Worm (Caenorhabditis elegans) whole organism, late embryonic: ENCODE data around the gene Y47D7A.9.

ENCODE experiments used
- F13H6.1 ChIP-seq: sonication (generic microtip); optimal IDR thresholded peaks from 2 replicates; lab custom pipeline; 2016; ENCODE audit warnings: missing genetic modification characterization, missing compliant biosample characterization
- ceh-34 ChIP-seq: sonication (generic microtip); optimal IDR thresholded peaks from 2 replicates; lab custom pipeline; 2016; ENCODE audit warnings: mild to moderate bottlenecking, missing genetic modification characterization, missing compliant biosample characterization
- elt-2 ChIP-seq: sonication (generic microtip); optimal IDR thresholded peaks from 2 replicates; lab custom pipeline; 2016; ENCODE audit warnings: missing genetic modification reagents, missing genetic modification characterization, missing compliant biosample characterization
- hlh-6 ChIP-seq: sonication (generic microtip); optimal IDR thresholded peaks from 2 replicates; lab custom pipeline; 2016; ENCODE audit warnings: missing genotype, missing genetic modification characterization, missing compliant biosample characterization
- pha-4 ChIP-seq: fragments of 150-350 bp; optimal IDR thresholded peaks from 2 replicates; lab custom pipeline; 2018; ENCODE audit warnings: missing biosample characterization, missing genetic modification reagents, missing genetic modification characterization

- no peak for TF ChIP-seq F13H6.1 (tag; lab: Kevin White, UChicago)
- no peak for TF ChIP-seq hlh-6 (tag; lab: Kevin White, UChicago)
- no peak for TF ChIP-seq pha-4 (tag; lab: Kevin White, UChicago)
- no peak for TF ChIP-seq ceh-34
- no peak for TF ChIP-seq elt-2
Observed at ce11 chrV:4428202-4428601, 4.4 kb upstream of the Y47D7A.9 start, which contains the start of gene Y47D7A.11.
